Worm (Caenorhabditis elegans) whole organism, midembryonic: Measurements from ENCODE around the gene D1044.6.

Experiments
- T22C8.4 ChIP-seq: fragments of 200-800 bp; sonication (Bioruptor generic); IDR thresholded peaks from 2 replicates; pipeline ENCODE4 v1.3.6; 2022; ENCODE audit warnings: missing genetic modification characterization, missing compliant biosample characterization
- klf-2 ChIP-seq: fragments of 200-800 bp; sonication (Bioruptor generic); conservative IDR thresholded peaks from 2 replicates; pipeline ENCODE4 v1.3.6; 2022; ENCODE audit warnings: missing genetic modification reagents, missing genetic modification characterization, missing compliant biosample characterization
- med-1 ChIP-seq: sonication (generic microtip); optimal IDR thresholded peaks from 2 replicates; lab custom pipeline; 2017; ENCODE audit warnings: missing genetic modification characterization, mild to moderate bottlenecking, missing compliant biosample characterization, antibody characterized with exemption, missing genetic modification reagents; ENCODE audit not compliant: insufficient read depth
- ref-1 ChIP-seq: fragments of 200-800 bp; sonication (Bioruptor generic); conservative IDR thresholded peaks from 2 replicates; pipeline ENCODE4 v1.3.6; 2022; ENCODE audit warnings: missing genetic modification reagents, missing genetic modification characterization, missing compliant biosample characterization
- ztf-23 ChIP-seq: fragments of 200-800 bp; sonication (Bioruptor generic); IDR thresholded peaks from 2 replicates; pipeline ENCODE4 v1.3.6; 2022; ENCODE audit warnings: missing genetic modification reagents, missing genetic modification characterization, missing compliant biosample characterization
- ztf-29 ChIP-seq: fragments of 200-800 bp; sonication (Bioruptor generic); IDR thresholded peaks from 2 replicates; pipeline ENCODE4 v1.3.6; 2022; ENCODE audit warnings: missing genetic modification reagents, missing genetic modification characterization, missing compliant biosample characterization

DNA sequence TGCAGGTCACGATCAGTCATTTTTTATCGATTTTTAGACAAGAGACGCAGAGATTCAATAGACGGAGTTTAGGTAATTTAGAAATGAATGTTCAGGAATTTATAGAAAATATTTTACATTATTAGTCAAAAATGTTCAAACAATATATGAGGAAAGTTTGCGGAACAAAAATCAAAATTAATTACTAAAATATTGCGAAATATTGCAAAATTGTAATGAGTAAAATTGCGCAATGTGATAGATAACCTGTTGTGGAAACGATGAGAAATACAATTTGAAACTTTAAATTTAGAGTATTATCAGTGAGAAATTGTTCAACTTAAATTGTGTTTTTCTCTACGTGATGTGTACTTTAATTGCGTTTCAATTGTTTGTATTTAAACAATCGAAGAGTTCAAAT is 38.1 kb upstream of the D1044.6 start, which contains the start of gene F56D2.5:
- TF ChIP-seq med-1 (no peak), ztf-23 (no peak), ztf-29 (no peak), T22C8.4 (GFP tag; lab: Robert Waterston, UW) (no peak), ref-1 (GFP tag; lab: Robert Waterston, UW) (no peak), klf-2 (GFP tag; lab: Robert Waterston, UW) (no peak)
